Worm (Caenorhabditis elegans) whole organism, L1 larva: Measurements from ENCODE around the gene crp-1.

Source experiments
- elt-2 ChIP-seq: sonication (generic microtip); optimal IDR thresholded peaks from 2 replicates; lab custom pipeline; 2016; ENCODE audit warnings: missing genetic modification characterization, mild to moderate bottlenecking, inconsistent platforms, missing compliant biosample characterization, missing genetic modification reagents
- fos-1 ChIP-seq: fragments of 150-350 bp; optimal IDR thresholded peaks from 2 replicates; lab custom pipeline; 2014; ENCODE audit warnings: missing biosample characterization, missing genetic modification characterization
- lin-13 ChIP-seq: fragments of 150-350 bp; optimal IDR thresholded peaks from 2 replicates; lab custom pipeline; 2014; ENCODE audit warnings: missing biosample characterization, missing genetic modification reagents, missing genetic modification characterization
- mep-1 ChIP-seq: fragments of 150-350 bp; optimal IDR thresholded peaks from 2 replicates; lab custom pipeline; 2014; ENCODE audit warnings: missing biosample characterization, missing genetic modification characterization
- nhr-11 ChIP-seq: fragments of 150-350 bp; optimal IDR thresholded peaks from 2 replicates; lab custom pipeline; 2014; ENCODE audit warnings: missing biosample characterization, missing genetic modification characterization
- nhr-28 ChIP-seq: fragments of 150-350 bp; optimal IDR thresholded peaks from 2 replicates; lab custom pipeline; 2014; ENCODE audit warnings: missing biosample characterization, missing genetic modification characterization
- nhr-85 ChIP-seq: sonication (generic microtip); peaks from one replicate; lab custom pipeline; 2016; ENCODE audit warnings: missing genetic modification characterization, inconsistent platforms, missing compliant biosample characterization
- swsn-7 ChIP-seq: sonication (generic microtip); optimal IDR thresholded peaks from 2 replicates; lab custom pipeline; 2016; ENCODE audit warnings: missing genetic modification characterization, missing compliant biosample characterization
- unc-86 ChIP-seq: sonication (generic microtip); optimal IDR thresholded peaks from 2 replicates; lab custom pipeline; 2016; ENCODE audit warnings: missing genetic modification characterization, missing compliant biosample characterization
- ztf-4 ChIP-seq: fragments of 150-350 bp; optimal IDR thresholded peaks from 2 replicates; lab custom pipeline; 2014; ENCODE audit warnings: missing biosample characterization, missing genetic modification characterization

- no peak for TF ChIP-seq lin-13 (GFP tag; lab: Kevin White, UChicago)
- TF ChIP-seq ztf-4 (tag; lab: Kevin White, UChicago): no peak
- TF ChIP-seq elt-2 (tag; lab: Kevin White, UChicago): no peak
- no peak for TF ChIP-seq unc-86 (tag; lab: Kevin White, UChicago)
- TF ChIP-seq fos-1 (tag; lab: Kevin White, UChicago): no peak
- TF ChIP-seq nhr-85 (tag; lab: Kevin White, UChicago): no peak
- no peak for TF ChIP-seq nhr-28 (tag; lab: Kevin White, UChicago)
- TF ChIP-seq swsn-7 (tag; lab: Kevin White, UChicago): no peak
- TF ChIP-seq mep-1: no peak
- TF ChIP-seq nhr-11 (tag; lab: Kevin White, UChicago): no peak
Observed at ce11 chrV:10436612-10437011, 41.8 kb upstream of the crp-1 start, which contains the start of gene set-22.
